Worm (Caenorhabditis elegans): Measurements from ENCODE around the gene srx-51.

DNA sequence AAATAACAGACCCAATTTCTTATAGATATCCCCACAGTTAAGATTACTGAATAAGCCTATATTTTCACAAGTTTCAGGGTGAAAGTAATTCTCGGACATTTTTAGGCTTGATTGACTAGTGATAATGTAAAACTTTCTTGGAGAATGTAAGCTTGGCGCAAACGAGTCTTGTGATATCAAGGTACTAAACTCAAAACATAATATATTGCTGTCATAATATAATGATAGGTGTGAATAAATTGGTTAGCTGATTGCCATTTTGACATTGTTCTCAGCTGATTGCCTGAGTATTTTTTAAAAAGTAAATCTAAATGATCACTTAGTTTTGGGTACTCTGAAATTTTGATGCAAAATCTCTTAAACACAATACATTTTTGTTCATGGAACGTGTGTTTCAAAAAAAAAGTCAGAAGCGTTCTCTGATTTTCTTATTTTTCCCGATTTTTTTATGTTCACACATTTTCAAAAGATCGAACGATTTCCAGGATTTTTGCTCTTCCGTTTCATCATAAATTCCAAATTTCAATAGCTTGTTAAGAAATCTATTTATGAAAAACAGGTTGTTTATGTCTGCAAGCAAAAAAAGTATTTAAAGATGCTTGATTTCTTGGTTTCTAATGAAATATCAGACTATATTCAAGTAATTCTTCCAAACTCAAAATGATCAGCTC lies at the start of gene srx-51, which contains the start of gene srw-19:
- TF ChIP-seq pqm-1 (tag; optimal IDR thresholded peaks at IDR 0.05) = no peak
- no peak for TF ChIP-seq nhr-76 (tag; optimal IDR thresholded peaks at IDR 0.05)
- TF ChIP-seq dmd-8 (GFP tag; IDR thresholded peaks at IDR 0.05) = no peak
- TF ChIP-seq aly-2 (tag; optimal IDR thresholded peaks at IDR 0.05) = no peak
- no peak for TF ChIP-seq zag-1 (tag; optimal IDR thresholded peaks at IDR 0.05)
- TF ChIP-seq unc-39 (tag; optimal IDR thresholded peaks at IDR 0.05) = no peak
- no peak for TF ChIP-seq ceh-28 (tag; optimal IDR thresholded peaks at IDR 0.05)
- TF ChIP-seq fkh-10 (GFP tag; optimal IDR thresholded peaks at IDR 0.05) = no peak
- TF ChIP-seq nhr-42 (GFP tag; IDR thresholded peaks at IDR 0.05) = no peak
- TF ChIP-seq mep-1 (tag; optimal IDR thresholded peaks at IDR 0.05) = no peak
- TF ChIP-seq unc-62 (GFP tag; optimal IDR thresholded peaks at IDR 0.05 in 1 of 2) = no peak
- no peak for TF ChIP-seq unc-62 (tag; optimal IDR thresholded peaks at IDR 0.05)
- TF ChIP-seq nhr-11 (tag; optimal IDR thresholded peaks at IDR 0.05) = no peak

All from whole organism, L4 larva.